Fruit fly (Drosophila melanogaster) whole organism, embryonic: ENCODE data around the gene CG7912.

Experiments used
- Bgb ChIP-seq: fragments of 200-800 bp; sonication (Bioruptor generic); IDR thresholded peaks from 2 replicates; pipeline ENCODE4 v1.3.6; 2022; ENCODE audit warnings: missing biosample characterization, missing genetic modification characterization; ENCODE audit not compliant: partially characterized antibody
- CG10274 ChIP-seq: fragments of 200-800 bp; sonication (Bioruptor generic); optimal IDR thresholded peaks from 3 replicates; lab custom pipeline; 2017; ENCODE audit warnings: missing biosample characterization, mild to moderate bottlenecking, missing genetic modification characterization
- CG10366 ChIP-seq: fragments of 200-800 bp; sonication (Bioruptor generic); IDR thresholded peaks from 2 replicates; pipeline ENCODE4 v1.3.6; 2022; ENCODE audit warnings: missing biosample characterization, missing genetic modification characterization
- CG11085 ChIP-seq: fragments of 200-800 bp; sonication (Bioruptor generic); IDR thresholded peaks from 2 replicates; pipeline ENCODE4 v1.3.6; 2022; ENCODE audit warnings: missing biosample characterization, missing genetic modification characterization
- CG12071 ChIP-seq: fragments of 200-800 bp; sonication (Bioruptor generic); optimal IDR thresholded peaks from 3 replicates; lab custom pipeline; 2018; ENCODE audit warnings: missing biosample characterization, mild to moderate bottlenecking, missing genetic modification characterization
- CG15479 ChIP-seq: fragments of 200-800 bp; sonication (Bioruptor generic); optimal IDR thresholded peaks from 3 replicates; lab custom pipeline; 2019; ENCODE audit warnings: missing biosample characterization, mild to moderate bottlenecking, missing genetic modification characterization, moderate library complexity
- CG17328 ChIP-seq: fragments of 200-800 bp; sonication (Bioruptor generic); IDR thresholded peaks from 2 replicates; pipeline ENCODE4 v1.3.6; 2022; ENCODE audit warnings: missing biosample characterization, missing genetic modification characterization
- CG2875 ChIP-seq: fragments of 200-800 bp; sonication (Bioruptor generic); optimal IDR thresholded peaks from 2 replicates; lab custom pipeline; 2017; ENCODE audit warnings: missing biosample characterization, mild to moderate bottlenecking, missing genetic modification characterization, missing genetic modification reagents
- CG32532 ChIP-seq: fragments of 200-800 bp; sonication (Bioruptor generic); IDR thresholded peaks from 2 replicates; pipeline ENCODE4 v1.3.6; 2022; ENCODE audit warnings: missing biosample characterization, missing genetic modification characterization
- CG33213 ChIP-seq: fragments of 200-800 bp; sonication (Bioruptor generic); optimal IDR thresholded peaks from 3 replicates; lab custom pipeline; 2016; ENCODE audit warnings: missing biosample characterization, missing genetic modification characterization
- CG3726 ChIP-seq: fragments of 200-800 bp; sonication (Bioruptor generic); IDR thresholded peaks from 3 replicates; pipeline ENCODE4, ENCODE4 v1.3.6; 2022; ENCODE audit warnings: missing biosample characterization, missing genetic modification characterization
- CG3995 ChIP-seq: fragments of 200-800 bp; sonication (Bioruptor generic); optimal IDR thresholded peaks from 3 replicates; lab custom pipeline; 2016; ENCODE audit warnings: missing biosample characterization, missing genetic modification characterization
- CG5180 ChIP-seq: fragments of 200-800 bp; sonication (Bioruptor generic); optimal IDR thresholded peaks from 3 replicates; lab custom pipeline; 2017; ENCODE audit warnings: missing biosample characterization, missing genetic modification characterization, mild to moderate bottlenecking, moderate library complexity, missing genetic modification reagents
- CG6683 ChIP-seq: fragments of 200-800 bp; sonication (Bioruptor generic); optimal IDR thresholded peaks from 2 replicates; lab custom pipeline; 2017; ENCODE audit warnings: missing biosample characterization, mild to moderate bottlenecking, missing genetic modification characterization, missing genetic modification reagents
- CG7963 ChIP-seq: fragments of 200-800 bp; sonication (Bioruptor generic); IDR thresholded peaks from 3 replicates; pipeline ENCODE4 v1.3.6; 2022; ENCODE audit warnings: missing biosample characterization, missing genetic modification characterization; ENCODE audit not compliant: partially characterized antibody
- CG9215 ChIP-seq: fragments of 200-800 bp; sonication (Bioruptor generic); IDR thresholded peaks from 2 replicates; pipeline ENCODE4 v1.3.6; 2022; ENCODE audit warnings: missing biosample characterization, missing genetic modification characterization
- CG9609 ChIP-seq: fragments of 200-800 bp; sonication (Bioruptor generic); optimal IDR thresholded peaks from 3 replicates; lab custom pipeline; 2016; ENCODE audit warnings: missing biosample characterization, missing genetic modification characterization
- D ChIP-seq, 2 experiments: fragments of 200-800 bp in 1 of 2; fragments of >200 bp in 1 of 2; sonication (Bioruptor generic) in 1 of 2; optimal IDR thresholded peaks; 2 replicates in 1 of 2; 3 replicates in 1 of 2; lab custom pipeline; 2017; ENCODE audit warnings: mild to moderate bottlenecking in 1 of 2, missing biosample characterization in 1 of 2, missing genetic modification characterization in 1 of 2, missing genetic modification reagents in 1 of 2
- Dad ChIP-seq: fragments of 200-800 bp; sonication (Bioruptor generic); optimal IDR thresholded peaks from 3 replicates; lab custom pipeline; 2016; ENCODE audit warnings: missing biosample characterization, missing genetic modification characterization
- Dp ChIP-seq: fragments of 200-800 bp; sonication (Bioruptor generic); optimal IDR thresholded peaks from 2 replicates; lab custom pipeline; 2018; ENCODE audit warnings: missing biosample characterization, mild to moderate bottlenecking, missing genetic modification characterization, moderate library complexity
- E2f1 ChIP-seq: fragments of 200-800 bp; sonication (Bioruptor generic); IDR thresholded peaks from 2 replicates; pipeline ENCODE4 v1.3.6; 2022; ENCODE audit warnings: missing biosample characterization, missing genetic modification characterization
- E2f2 ChIP-seq: fragments of 200-800 bp; sonication (Bioruptor generic); IDR thresholded peaks from 2 replicates; pipeline ENCODE4 v1.3.6; 2022; ENCODE audit warnings: missing biosample characterization, missing genetic modification characterization
- Gug ChIP-seq: fragments of 200-800 bp; sonication (Bioruptor generic); IDR thresholded peaks from 4 replicates; pipeline ENCODE4 v1.3.6; 2022; ENCODE audit warnings: missing biosample characterization, missing genetic modification characterization
- HLHmδ ChIP-seq: fragments of 200-800 bp; sonication (Bioruptor generic); optimal IDR thresholded peaks from 2 replicates; lab custom pipeline; 2018; ENCODE audit warnings: missing biosample characterization, mild to moderate bottlenecking, missing genetic modification characterization, moderate library complexity
- Hey ChIP-seq: fragments of 200-800 bp; sonication (Bioruptor generic); optimal IDR thresholded peaks from 3 replicates; lab custom pipeline; 2018; ENCODE audit warnings: missing biosample characterization, mild to moderate bottlenecking, missing genetic modification characterization
- HmgZ ChIP-seq: fragments of 200-800 bp; sonication (Bioruptor generic); optimal IDR thresholded peaks from 2 replicates; lab custom pipeline; 2018; ENCODE audit warnings: missing biosample characterization, mild to moderate bottlenecking, missing genetic modification characterization
- Hr78 ChIP-seq, 2 experiments: fragments of 200-800 bp in 1 of 2; fragments of >200 bp in 1 of 2; sonication (Bioruptor generic) in 1 of 2; optimal IDR thresholded peaks; 2 replicates each; lab custom pipeline; 2017 to 2019; ENCODE audit warnings: missing biosample characterization in 2 of 2, missing genetic modification characterization in 2 of 2, mild to moderate bottlenecking in 1 of 2, moderate library complexity in 1 of 2
- MBD-R2 ChIP-seq: fragments of 200-800 bp; sonication (Bioruptor generic); IDR thresholded peaks from 2 replicates; pipeline ENCODE4 v1.3.6; 2022; ENCODE audit warnings: missing biosample characterization, missing genetic modification characterization
- MESR4 ChIP-seq: fragments of 200-800 bp; sonication (Bioruptor generic); optimal IDR thresholded peaks from 2 replicates; lab custom pipeline; 2018; ENCODE audit warnings: missing biosample characterization, mild to moderate bottlenecking, missing genetic modification characterization, moderate library complexity
- NFAT ChIP-seq: fragments of 200-800 bp; sonication (Bioruptor generic); IDR thresholded peaks from 2 replicates; pipeline ENCODE4 v1.3.6; 2022; ENCODE audit warnings: missing biosample characterization, missing genetic modification characterization
- Nf-YB ChIP-seq: fragments of 200-800 bp; sonication (Bioruptor generic); optimal IDR thresholded peaks from 3 replicates; lab custom pipeline; 2019; ENCODE audit warnings: missing biosample characterization, mild to moderate bottlenecking, missing genetic modification characterization, moderate library complexity
- NfI ChIP-seq: fragments of 200-800 bp; sonication (Bioruptor generic); optimal IDR thresholded peaks from 3 replicates; lab custom pipeline; 2018; ENCODE audit warnings: missing biosample characterization, mild to moderate bottlenecking, missing genetic modification characterization, moderate library complexity
- PHDP ChIP-seq: fragments of 200-800 bp; sonication (Bioruptor generic); optimal IDR thresholded peaks from 3 replicates; lab custom pipeline; 2018; ENCODE audit warnings: missing biosample characterization, mild to moderate bottlenecking, missing genetic modification characterization, moderate library complexity
- Pdp1 ChIP-seq, 2 experiments: fragments of 200-800 bp; sonication (Bioruptor generic); optimal IDR thresholded peaks; 3 replicates each; lab custom pipeline; 2016; ENCODE audit warnings: missing biosample characterization in 2 of 2, missing genetic modification characterization in 2 of 2, mild to moderate bottlenecking in 1 of 2, moderate library complexity in 1 of 2
- Ssrp ChIP-seq: fragments of 200-800 bp; sonication (Bioruptor generic); optimal IDR thresholded peaks from 2 replicates; lab custom pipeline; 2018; ENCODE audit warnings: missing biosample characterization, mild to moderate bottlenecking, missing genetic modification characterization, moderate library complexity
- al ChIP-seq: fragments of 200-800 bp; sonication (Bioruptor generic); IDR thresholded peaks from 2 replicates; pipeline ENCODE4 v1.3.6; 2022; ENCODE audit warnings: missing biosample characterization, missing genetic modification characterization
- ase ChIP-seq: fragments of 200-800 bp; sonication (Bioruptor generic); IDR thresholded peaks from 3 replicates; pipeline ENCODE4 v1.3.6; 2022; ENCODE audit warnings: missing biosample characterization, missing genetic modification characterization
- br ChIP-seq: fragments of >200 bp; optimal IDR thresholded peaks from 2 replicates; lab custom pipeline; 2017
- dmrt99B ChIP-seq: fragments of 200-800 bp; sonication (Bioruptor generic); optimal IDR thresholded peaks from 2 replicates; lab custom pipeline; 2018; ENCODE audit warnings: missing biosample characterization, mild to moderate bottlenecking, missing genetic modification characterization, moderate library complexity
- ftz-f1 ChIP-seq: fragments of 200-800 bp; sonication (Bioruptor generic); optimal IDR thresholded peaks from 2 replicates; lab custom pipeline; 2016; ENCODE audit warnings: missing biosample characterization, missing genetic modification characterization
- gcm ChIP-seq: fragments of 200-800 bp; sonication (Bioruptor generic); optimal IDR thresholded peaks from 2 replicates; lab custom pipeline; 2019; ENCODE audit warnings: missing biosample characterization, mild to moderate bottlenecking, missing genetic modification characterization, moderate library complexity
- odd ChIP-seq: fragments of 200-800 bp; sonication (Bioruptor generic); optimal IDR thresholded peaks from 2 replicates; lab custom pipeline; 2017; ENCODE audit warnings: missing biosample characterization, mild to moderate bottlenecking, missing genetic modification characterization
- otp ChIP-seq: fragments of 200-800 bp; sonication (Bioruptor generic); IDR thresholded peaks from 3 replicates; pipeline ENCODE4, ENCODE4 v1.3.6; 2022; ENCODE audit warnings: missing biosample characterization, missing genetic modification characterization
- sens ChIP-seq: fragments of 200-800 bp; sonication (Bioruptor generic); peaks from one replicate; lab custom pipeline; 2016; ENCODE audit warnings: missing biosample characterization, missing genetic modification characterization
- slou ChIP-seq: fragments of 200-800 bp; sonication (Bioruptor generic); optimal IDR thresholded peaks from 3 replicates; lab custom pipeline; 2016; ENCODE audit warnings: missing biosample characterization, missing genetic modification characterization
- slp2 ChIP-seq: fragments of 200-800 bp; sonication (Bioruptor generic); optimal IDR thresholded peaks from 2 replicates; lab custom pipeline; 2016; ENCODE audit warnings: missing biosample characterization, missing genetic modification characterization
- stwl ChIP-seq: fragments of 200-800 bp; sonication (Bioruptor generic); optimal IDR thresholded peaks from 3 replicates; lab custom pipeline; 2018; ENCODE audit warnings: missing biosample characterization, mild to moderate bottlenecking, missing genetic modification characterization, moderate library complexity
- tgo ChIP-seq: fragments of 200-800 bp; sonication (Bioruptor generic); IDR thresholded peaks from 3 replicates; pipeline ENCODE4 v1.3.6; 2022; ENCODE audit warnings: missing biosample characterization, missing genetic modification characterization

CG7912 gene

dm6 chr3R:30055915-30056544 lies 47.0 kb upstream of the CG7912 start, which contains the start of the genes Rpp14b and spn-A (continued):
- TF ChIP-seq ase (GFP tag; lab: Robert Waterston, UW): 0 out of 3 replicates have a peak, but pooled peaks have one; percentile 16
- no peak for TF ChIP-seq Hr78 (GFP tag; optimal IDR thresholded peaks at IDR 0.05; lab: Kevin White, UChicago)
- no peak for TF ChIP-seq Nf-YB
- no peak for TF ChIP-seq dmrt99B (tag; lab: Kevin White, UChicago)
- 0 out of 2 replicates have a peak, but pooled peaks have one; percentile 13 for TF ChIP-seq Bgb (GFP tag; lab: Robert Waterston, UW)
- TF ChIP-seq Hey: no peak
- TF ChIP-seq CG9609 (GFP tag; lab: Kevin White, UChicago): no peak
- no peak for TF ChIP-seq sens (GFP tag; lab: Kevin White, UChicago)
- no peak for TF ChIP-seq HLHmδ (GFP tag; lab: Kevin White, UChicago)
- TF ChIP-seq otp: peak; percentile 34; the same call in 1 of the 3 replicates
- no peak for TF ChIP-seq CG9215 (GFP tag; lab: Robert Waterston, UW)
- peak; percentile 41 for TF ChIP-seq Dp
- TF ChIP-seq CG5180: no peak
- peak; percentile 43; the same call in 1 of the 2 replicates for TF ChIP-seq CG10366 (GFP tag; lab: Robert Waterston, UW)
- peak; percentile 10 for TF ChIP-seq NfI
- peak; percentile 56 for TF ChIP-seq E2f2 (GFP tag; lab: Robert Waterston, UW)
- TF ChIP-seq CG10274 (GFP tag; lab: Kevin White, UChicago): no peak
- peak; percentile 48 for TF ChIP-seq MESR4 (GFP tag; lab: Kevin White, UChicago)
- TF ChIP-seq gcm (GFP tag; lab: Kevin White, UChicago): peak; percentile 89
- 0 out of 2 replicates have a peak, but pooled peaks have one; percentile 11 for TF ChIP-seq NFAT (GFP tag; lab: Robert Waterston, UW)
- TF ChIP-seq PHDP (tag; lab: Kevin White, UChicago): no peak
- TF ChIP-seq CG2875 (GFP tag; lab: Kevin White, UChicago): no peak
- peak; percentile 28; the same call in 1 of the 2 replicates for TF ChIP-seq CG32532 (GFP tag; lab: Robert Waterston, UW)
- TF ChIP-seq slp2 (GFP tag; lab: Kevin White, UChicago): no peak
- TF ChIP-seq HmgZ (tag; lab: Kevin White, UChicago): peak; percentile 25
- TF ChIP-seq MBD-R2 (GFP tag; lab: Robert Waterston, UW): peak; percentile 84
- peak; percentile 11 for TF ChIP-seq Ssrp (tag; lab: Kevin White, UChicago)
- TF ChIP-seq odd: no peak
- TF ChIP-seq CG6683: no peak
- no peak for TF ChIP-seq D (optimal IDR thresholded peaks at IDR 0.05; lab: Kevin White, UChicago)
- TF ChIP-seq D (GFP tag; optimal IDR thresholded peaks at IDR 0.05; lab: Kevin White, UChicago): no peak
- TF ChIP-seq CG15479 (GFP tag; lab: Kevin White, UChicago): peak; percentile 81
- TF ChIP-seq CG17328: peak; percentile 33; the same call in 1 of the 2 replicates
- TF ChIP-seq E2f1: peak; percentile 32; the same call in 1 of the 2 replicates
- TF ChIP-seq CG33213 (GFP tag; lab: Kevin White, UChicago): no peak
- TF ChIP-seq Dad (GFP tag; lab: Kevin White, UChicago): no peak
- TF ChIP-seq CG3995 (GFP tag; lab: Kevin White, UChicago): peak; percentile 1
- TF ChIP-seq CG11085 (GFP tag; lab: Robert Waterston, UW): no peak
- TF ChIP-seq slou: no peak
- peak in 1 of 2 experiments; percentile 5 for TF ChIP-seq Pdp1 (GFP tag; optimal IDR thresholded peaks at IDR 0.05; lab: Kevin White, UChicago)
- TF ChIP-seq stwl: no peak
- TF ChIP-seq CG7963: no peak; the same call in 2 of the 3 replicates
- peak; percentile 35; the same call in 1 of the 3 replicates for TF ChIP-seq tgo (GFP tag; lab: Robert Waterston, UW)
- peak; percentile 53; the same call in 2 of the 4 replicates for TF ChIP-seq Gug (GFP tag; lab: Robert Waterston, UW)
- no peak for TF ChIP-seq CG12071
- TF ChIP-seq CG3726: no peak
- no peak for TF ChIP-seq ftz-f1
- no peak for TF ChIP-seq br (lab: Kevin White, UChicago)
- 0 out of 2 replicates have a peak, but pooled peaks have one; percentile 26 for TF ChIP-seq al (GFP tag; lab: Robert Waterston, UW)
